Worm (Caenorhabditis elegans) whole organism, mixed stage, embryonic: ENCODE data around the gene aqp-5.

Experiments
- blmp-1 ChIP-seq: fragments of 150-350 bp; optimal IDR thresholded peaks from 2 replicates; lab custom pipeline; 2014; ENCODE audit warnings: missing biosample characterization, missing genetic modification characterization
- ceh-43 ChIP-seq: fragments of 200-800 bp; sonication (Bioruptor generic); optimal IDR thresholded peaks from 2 replicates; lab custom pipeline; 2018; ENCODE audit warnings: mild to moderate bottlenecking, missing genetic modification characterization, moderate library complexity, missing compliant biosample characterization
- elt-3 ChIP-seq: fragments of 150-350 bp; optimal IDR thresholded peaks from 2 replicates; lab custom pipeline; 2014; ENCODE audit warnings: missing biosample characterization, missing genetic modification characterization
- lin-13 ChIP-seq: fragments of 150-350 bp; optimal IDR thresholded peaks from 2 replicates; lab custom pipeline; 2014; ENCODE audit warnings: missing biosample characterization, missing genetic modification characterization
- mep-1 ChIP-seq: fragments of 150-350 bp; optimal IDR thresholded peaks from 2 replicates; lab custom pipeline; 2017; ENCODE audit warnings: missing biosample characterization, missing genetic modification reagents, missing genetic modification characterization, inconsistent platforms
- nhr-237 ChIP-seq: fragments of 150-350 bp; optimal IDR thresholded peaks from 2 replicates; lab custom pipeline; 2014; ENCODE audit warnings: missing biosample characterization, missing genetic modification characterization
- nhr-28 ChIP-seq: fragments of 150-350 bp; optimal IDR thresholded peaks from 2 replicates; lab custom pipeline; 2014; ENCODE audit warnings: missing biosample characterization, missing genetic modification characterization
- pha-4 ChIP-seq: fragments of 150-350 bp; optimal IDR thresholded peaks from 2 replicates; lab custom pipeline; 2018; ENCODE audit warnings: missing biosample characterization, missing genetic modification reagents, missing genetic modification characterization
- sptf-1 ChIP-seq: sonication (generic microtip); optimal IDR thresholded peaks from 2 replicates; lab custom pipeline; 2017; ENCODE audit warnings: mild to moderate bottlenecking, missing genetic modification characterization, moderate library complexity, missing compliant biosample characterization

DNA sequence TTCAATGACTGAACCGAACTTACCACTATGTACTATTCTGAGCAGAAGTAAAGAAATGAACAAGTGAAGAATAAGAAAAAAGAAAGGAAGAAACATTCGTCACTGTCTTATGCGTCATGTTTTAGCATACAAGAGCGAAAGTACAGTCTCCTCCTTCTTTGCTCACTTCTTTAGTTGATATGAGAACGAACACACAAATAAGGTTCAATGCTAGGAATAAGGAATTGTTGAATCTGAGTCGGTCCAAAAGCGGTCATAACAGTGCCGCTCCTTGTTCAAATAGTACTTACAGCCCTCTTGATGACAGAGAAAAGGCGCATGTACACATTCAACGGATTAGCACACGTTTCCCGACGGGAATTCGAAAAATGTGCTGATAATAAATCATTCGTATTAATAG lies 47.6 kb downstream of the aqp-5 start, which contains the start of gene F25D1.8:
- TF ChIP-seq ceh-43 (GFP tag; lab: Kevin White, UChicago) (no peak), sptf-1 (tag; lab: Kevin White, UChicago) (no peak), lin-13 (tag; lab: Kevin White, UChicago) (no peak), pha-4 (tag; lab: Kevin White, UChicago) (no peak), elt-3 (tag; lab: Kevin White, UChicago) (no peak), blmp-1 (no peak), nhr-28 (tag; lab: Kevin White, UChicago) (no peak), mep-1 (no peak), nhr-237 (tag; lab: Kevin White, UChicago) (no peak)
